Worm (Caenorhabditis elegans) whole organism, mixed stage, embryonic: ENCODE data around the gene F26D2.14.

Source experiments
- M03D4.4 ChIP-seq: sonication (generic microtip); optimal IDR thresholded peaks from 2 replicates; lab custom pipeline; 2017; ENCODE audit warnings: mild to moderate bottlenecking, missing genetic modification characterization, missing compliant biosample characterization
- bed-3 ChIP-seq: fragments of 200-800 bp; sonication (Bioruptor generic); optimal IDR thresholded peaks from 3 replicates; lab custom pipeline; 2018; ENCODE audit warnings: mild to moderate bottlenecking, missing genetic modification characterization, moderate library complexity, missing compliant biosample characterization
- blmp-1 ChIP-seq: fragments of 150-350 bp; optimal IDR thresholded peaks from 2 replicates; lab custom pipeline; 2014; ENCODE audit warnings: missing biosample characterization, missing genetic modification characterization
- ceh-39 ChIP-seq: fragments of 150-350 bp; optimal IDR thresholded peaks from 2 replicates; lab custom pipeline; 2014; ENCODE audit warnings: missing biosample characterization, missing genetic modification characterization
- ceh-43 ChIP-seq: fragments of 200-800 bp; sonication (Bioruptor generic); optimal IDR thresholded peaks from 2 replicates; lab custom pipeline; 2018; ENCODE audit warnings: mild to moderate bottlenecking, missing genetic modification characterization, moderate library complexity, missing compliant biosample characterization
- ces-1 ChIP-seq: fragments of 150-350 bp; optimal IDR thresholded peaks from 2 replicates; lab custom pipeline; 2014; ENCODE audit warnings: missing biosample characterization, missing genetic modification reagents, missing genetic modification characterization
- cnd-1 ChIP-seq: fragments of 200-800 bp; sonication (Bioruptor generic); optimal IDR thresholded peaks from 2 replicates; lab custom pipeline; 2018; ENCODE audit warnings: mild to moderate bottlenecking, missing genetic modification characterization, missing compliant biosample characterization
- drap-1 ChIP-seq: fragments of 200-800 bp; sonication (Bioruptor generic); optimal IDR thresholded peaks from 3 replicates; lab custom pipeline; 2018; ENCODE audit warnings: mild to moderate bottlenecking, missing genetic modification characterization, missing compliant biosample characterization
- elt-3 ChIP-seq: fragments of 150-350 bp; optimal IDR thresholded peaks from 2 replicates; lab custom pipeline; 2014; ENCODE audit warnings: missing biosample characterization, missing genetic modification characterization
- flh-1 ChIP-seq: fragments of 200-800 bp; sonication (Bioruptor generic); optimal IDR thresholded peaks from 2 replicates; lab custom pipeline; 2018; ENCODE audit warnings: mild to moderate bottlenecking, missing genetic modification characterization, moderate library complexity, missing compliant biosample characterization
- ham-2 ChIP-seq: fragments of 200-800 bp; sonication (Bioruptor generic); optimal IDR thresholded peaks from 2 replicates; lab custom pipeline; 2018; ENCODE audit warnings: mild to moderate bottlenecking, missing genetic modification characterization, missing compliant biosample characterization
- hlh-1 ChIP-seq: fragments of 150-350 bp; optimal IDR thresholded peaks from 2 replicates; lab custom pipeline; 2014; ENCODE audit warnings: missing biosample characterization, missing genetic modification reagents, missing genetic modification characterization
- lin-13 ChIP-seq: fragments of 150-350 bp; optimal IDR thresholded peaks from 2 replicates; lab custom pipeline; 2014; ENCODE audit warnings: missing biosample characterization, missing genetic modification characterization
- lin-32 ChIP-seq: fragments of 200-800 bp; sonication (Bioruptor generic); optimal IDR thresholded peaks from 2 replicates; lab custom pipeline; 2018; ENCODE audit warnings: mild to moderate bottlenecking, missing genetic modification characterization, missing compliant biosample characterization
- lsy-2 ChIP-seq: fragments of 150-350 bp; optimal IDR thresholded peaks from 2 replicates; lab custom pipeline; 2014; ENCODE audit warnings: missing biosample characterization, missing genetic modification characterization
- mab-5 ChIP-seq: fragments of 150-350 bp; optimal IDR thresholded peaks from 2 replicates; lab custom pipeline; 2014; ENCODE audit warnings: missing biosample characterization, missing genetic modification characterization
- mls-2 ChIP-seq: sonication (generic microtip); optimal IDR thresholded peaks from 2 replicates; lab custom pipeline; 2016; ENCODE audit warnings: mild to moderate bottlenecking, missing genetic modification characterization, moderate library complexity, missing compliant biosample characterization
- nhr-2 ChIP-seq: fragments of 150-350 bp; optimal IDR thresholded peaks from 2 replicates; lab custom pipeline; 2014; ENCODE audit warnings: missing biosample characterization, missing genetic modification characterization
- nhr-237 ChIP-seq: fragments of 150-350 bp; optimal IDR thresholded peaks from 2 replicates; lab custom pipeline; 2014; ENCODE audit warnings: missing biosample characterization, missing genetic modification characterization
- nhr-28 ChIP-seq: fragments of 150-350 bp; optimal IDR thresholded peaks from 2 replicates; lab custom pipeline; 2014; ENCODE audit warnings: missing biosample characterization, missing genetic modification characterization
- nhr-76 ChIP-seq: sonication (generic microtip); optimal IDR thresholded peaks from 2 replicates; lab custom pipeline; 2017; ENCODE audit warnings: missing biosample characterization, missing genetic modification characterization
- pha-4 ChIP-seq: fragments of 150-350 bp; optimal IDR thresholded peaks from 2 replicates; lab custom pipeline; 2018; ENCODE audit warnings: missing biosample characterization, missing genetic modification reagents, missing genetic modification characterization
- sem-2 ChIP-seq: fragments of 200-800 bp; sonication (Bioruptor generic); optimal IDR thresholded peaks from 2 replicates; lab custom pipeline; 2018; ENCODE audit warnings: mild to moderate bottlenecking, missing genetic modification characterization, missing compliant biosample characterization
- snpc-4 ChIP-seq: fragments of 150-350 bp; optimal IDR thresholded peaks from 2 replicates; lab custom pipeline; 2014; ENCODE audit warnings: missing biosample characterization, missing genetic modification characterization
- sptf-1 ChIP-seq: sonication (generic microtip); optimal IDR thresholded peaks from 2 replicates; lab custom pipeline; 2017; ENCODE audit warnings: mild to moderate bottlenecking, missing genetic modification characterization, moderate library complexity, missing compliant biosample characterization
- tbx-8 ChIP-seq: fragments of 200-800 bp; sonication (Bioruptor generic); optimal IDR thresholded peaks from 2 replicates; lab custom pipeline; 2018; ENCODE audit warnings: mild to moderate bottlenecking, missing genetic modification characterization, moderate library complexity, missing compliant biosample characterization
- unc-120 ChIP-seq: sonication (generic microtip); optimal IDR thresholded peaks from 2 replicates; lab custom pipeline; 2017; ENCODE audit warnings: missing genetic modification characterization, missing compliant biosample characterization; ENCODE audit not compliant: poor library complexity, severe bottlenecking
- unc-39 ChIP-seq: fragments of 150-350 bp; optimal IDR thresholded peaks from 2 replicates; lab custom pipeline; 2014; ENCODE audit warnings: missing biosample characterization, missing genetic modification characterization
- unc-62 ChIP-seq: fragments of 150-350 bp; optimal IDR thresholded peaks from 2 replicates; lab custom pipeline; 2014; ENCODE audit warnings: missing biosample characterization, missing genetic modification reagents, missing genetic modification characterization
- zip-8 ChIP-seq: fragments of 150-350 bp; optimal IDR thresholded peaks from 2 replicates; lab custom pipeline; 2014; ENCODE audit warnings: missing biosample characterization, missing genetic modification characterization
- ztf-11 ChIP-seq: fragments of 150-350 bp; optimal IDR thresholded peaks from 2 replicates; lab custom pipeline; 2014; ENCODE audit warnings: missing biosample characterization, missing genetic modification characterization

F26D2.14 gene

ce11 chrV:16429940-16430339 lies 5.7 kb upstream of the F26D2.14 start, which contains the start of gene str-73:
Gene str-73, plus strand, starts transcription at chrV:16430240.
- TF ChIP-seq unc-120 (tag; lab: Kevin White, UChicago) (no peak), blmp-1 (tag; lab: Kevin White, UChicago) (no peak), lsy-2 (tag; lab: Kevin White, UChicago) (no peak), hlh-1 (tag; lab: Kevin White, UChicago) (no peak), nhr-2 (tag; lab: Kevin White, UChicago) (no peak), sem-2 (GFP tag; lab: Kevin White, UChicago) (no peak), lin-13 (no peak), pha-4 (no peak)

- TF ChIP-seq lin-13 (no peak), lsy-2 (tag; lab: Kevin White, UChicago) (no peak), ceh-39 (tag; lab: Kevin White, UChicago) (no peak), nhr-2 (tag; lab: Kevin White, UChicago) (no peak), M03D4.4 (tag; lab: Kevin White, UChicago) (no peak), sem-2 (GFP tag; lab: Kevin White, UChicago) (no peak), ceh-43 (no peak), flh-1 (no peak), pha-4 (no peak), tbx-8 (GFP tag; lab: Kevin White, UChicago) (no peak), snpc-4 (tag; lab: Kevin White, UChicago) (no peak), ces-1 (GFP tag; lab: Kevin White, UChicago) (no peak), mab-5 (tag; lab: Kevin White, UChicago) (no peak)
- TF ChIP-seq, all 35 proteins: peak for 0
These were observed 2.2 kb upstream of the F26D2.14 start, which contains the start of gene clec-234 for ce11 chrV:16433471-16433870. Gene clec-234, minus strand, starts transcription at chrV:16433571.

ce11 chrV:16437546-16437945 lies 1.9 kb downstream of the F26D2.14 start, which contains the start of gene F26D2.15:
Gene F26D2.15, plus strand, starts transcription at chrV:16437846.
- TF ChIP-seq M03D4.4 (tag; lab: Kevin White, UChicago) (no peak), cnd-1 (tag; lab: Kevin White, UChicago) (no peak), nhr-76 (tag; lab: Kevin White, UChicago) (no peak), unc-39 (tag; lab: Kevin White, UChicago) (no peak), mls-2 (tag; lab: Kevin White, UChicago) (no peak), sptf-1 (no peak), tbx-8 (GFP tag; lab: Kevin White, UChicago) (no peak), pha-4 (no peak)

DNA sequence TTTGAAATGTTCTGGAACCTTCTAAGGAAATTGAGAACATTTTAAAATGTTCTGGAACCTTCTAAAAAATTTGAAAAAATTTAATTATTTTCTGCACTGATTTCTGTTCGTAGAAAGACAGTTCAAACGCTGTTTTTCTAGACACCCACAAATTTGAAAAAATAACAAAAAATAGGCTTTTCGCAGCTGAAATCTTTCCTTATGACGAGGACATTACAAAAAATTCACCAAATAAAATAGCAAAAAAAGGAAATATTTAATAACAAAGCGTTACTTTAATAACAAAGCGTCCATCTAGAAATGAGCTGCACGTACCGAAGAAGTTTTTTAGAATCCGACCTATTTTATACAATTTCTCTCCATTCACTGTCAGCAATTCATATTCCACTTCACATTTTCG lies 8.0 kb downstream of the F26D2.14 start, which contains the start of gene srh-141:
Gene srh-141 (plus strand): TSS at position 301 of the 400 bp plus-strand sequence.
- no peak for TF ChIP-seq unc-62 (GFP tag; lab: Kevin White, UChicago)

ce11 chrV:16445676-16446075 lies 10.0 kb downstream of the F26D2.14 start, which contains the start of gene T08G3.6:
Gene T08G3.6, plus strand, starts transcription at chrV:16445976.
- no peak for TF ChIP-seq nhr-76 (tag; lab: Kevin White, UChicago)
- TF ChIP-seq lsy-2 (tag; lab: Kevin White, UChicago), result no peak
- no peak for TF ChIP-seq ces-1 (GFP tag; lab: Kevin White, UChicago)
- no peak for TF ChIP-seq nhr-237
- TF ChIP-seq zip-8 (tag; lab: Kevin White, UChicago), result no peak
- no peak for TF ChIP-seq blmp-1 (tag; lab: Kevin White, UChicago)
- TF ChIP-seq elt-3 (tag; lab: Kevin White, UChicago), result no peak
- TF ChIP-seq tbx-8 (GFP tag; lab: Kevin White, UChicago), result no peak
- TF ChIP-seq pha-4, result no peak
- TF ChIP-seq ham-2 (GFP tag; lab: Kevin White, UChicago), result no peak
- no peak for TF ChIP-seq nhr-28 (tag; lab: Kevin White, UChicago)
- no peak for TF ChIP-seq bed-3 (GFP tag; lab: Kevin White, UChicago)
- no peak for TF ChIP-seq sptf-1
- no peak for TF ChIP-seq cnd-1 (tag; lab: Kevin White, UChicago)
- no peak for TF ChIP-seq snpc-4 (tag; lab: Kevin White, UChicago)
- TF ChIP-seq drap-1 (GFP tag; lab: Kevin White, UChicago), result no peak
- TF ChIP-seq unc-62 (GFP tag; lab: Kevin White, UChicago), result no peak
- TF ChIP-seq ztf-11 (tag; lab: Kevin White, UChicago), result no peak
- TF ChIP-seq lin-32 (GFP tag; lab: Kevin White, UChicago), result no peak
